Worm (Caenorhabditis elegans) whole organism, L4 larva: ENCODE results near the gene magi-1.

Source experiments
- F44E2.7 ChIP-seq: fragments of 200-800 bp; sonication (Bioruptor generic); IDR thresholded peaks from 2 replicates; pipeline ENCODE4 v2.1.2; 2022; ENCODE audit warnings: missing genetic modification characterization, missing compliant biosample characterization
- T20F7.1 ChIP-seq: fragments of 200-800 bp; sonication (Bioruptor generic); optimal IDR thresholded peaks from 2 replicates; lab custom pipeline; 2018; ENCODE audit warnings: mild to moderate bottlenecking, missing genetic modification characterization, missing compliant biosample characterization
- Y75B8A.6 ChIP-seq: fragments of 200-800 bp; sonication (Bioruptor generic); IDR thresholded peaks from 2 replicates; pipeline ENCODE4 v1.3.6; 2022; ENCODE audit warnings: missing genetic modification reagents, missing genetic modification characterization, missing compliant biosample characterization
- aha-1 ChIP-seq: fragments of 150-350 bp; peaks from one replicate; lab custom pipeline; 2014; ENCODE audit warnings: missing biosample characterization, missing genetic modification characterization
- aly-2 ChIP-seq: sonication (generic microtip); optimal IDR thresholded peaks from 2 replicates; lab custom pipeline; 2018; ENCODE audit warnings: missing biosample characterization, missing genetic modification characterization
- arid-1 ChIP-seq: fragments of 200-800 bp; sonication (Bioruptor generic); conservative IDR thresholded peaks from 2 replicates; pipeline ENCODE4 v1.3.6; 2022; ENCODE audit warnings: missing genetic modification reagents, missing genetic modification characterization, missing compliant biosample characterization
- attf-4 ChIP-seq: sonication (generic microtip); optimal IDR thresholded peaks from 3 replicates; lab custom pipeline; 2017; ENCODE audit warnings: missing biosample characterization, missing genetic modification characterization
- ceh-28 ChIP-seq: fragments of 150-350 bp; optimal IDR thresholded peaks from 2 replicates; lab custom pipeline; 2014; ENCODE audit warnings: missing biosample characterization, missing genetic modification reagents, missing genetic modification characterization
- ces-1 ChIP-seq: fragments of 150-350 bp; sonication (generic microtip); optimal IDR thresholded peaks from 4 replicates; lab custom pipeline; 2014; ENCODE audit warnings: missing biosample characterization, missing genetic modification reagents, missing genetic modification characterization
- ctbp-1 ChIP-seq: fragments of 200-800 bp; sonication (Bioruptor generic); IDR thresholded peaks from 2 replicates; pipeline ENCODE4 v1.3.6; 2022; ENCODE audit warnings: missing genetic modification reagents, missing genetic modification characterization, missing compliant biosample characterization
- daf-19 ChIP-seq: fragments of 200-800 bp; sonication (Bioruptor generic); conservative IDR thresholded peaks from 2 replicates; pipeline ENCODE4 v1.3.6; 2022; ENCODE audit warnings: missing genetic modification characterization, missing compliant biosample characterization
- dmd-8 ChIP-seq: fragments of 200-800 bp; sonication (Bioruptor generic); IDR thresholded peaks from 2 replicates; pipeline ENCODE4 v1.3.6; 2022; ENCODE audit warnings: missing genetic modification characterization, missing compliant biosample characterization
- dpl-1 ChIP-seq: fragments of 150-350 bp; optimal IDR thresholded peaks from 2 replicates; lab custom pipeline; 2014; ENCODE audit warnings: missing biosample characterization, missing genetic modification reagents, missing genetic modification characterization
- duxl-1 ChIP-seq: sonication (generic microtip); optimal IDR thresholded peaks from 2 replicates; lab custom pipeline; 2016; ENCODE audit warnings: mild to moderate bottlenecking, missing genetic modification characterization, moderate library complexity, missing compliant biosample characterization; ENCODE audit not compliant: poor library complexity
- egl-27 ChIP-seq: sonication (generic microtip); optimal IDR thresholded peaks from 3 replicates; lab custom pipeline; 2017; ENCODE audit warnings: missing biosample characterization, missing genetic modification reagents, missing genetic modification characterization
- gei-8 ChIP-seq: fragments of 200-800 bp; sonication (Bioruptor generic); optimal IDR thresholded peaks from 2 replicates; lab custom pipeline; 2018; ENCODE audit warnings: mild to moderate bottlenecking, missing genetic modification characterization, missing compliant biosample characterization
- hif-1 ChIP-seq, 2 experiments: sonication (generic microtip); optimal IDR thresholded peaks; 2 replicates each; lab custom pipeline; 2016 to 2017; ENCODE audit warnings: missing compliant biosample characterization in 2 of 2, missing genetic modification characterization in 2 of 2, missing genetic modification reagents in 2 of 2, missing genotype in 2 of 2, mild to moderate bottlenecking in 1 of 2
- lin-15B ChIP-seq: fragments of 150-350 bp; sonication (generic microtip); optimal IDR thresholded peaks from 3 replicates; lab custom pipeline; 2014; ENCODE audit warnings: missing biosample characterization, missing genetic modification characterization
- lin-38 ChIP-seq: fragments of 200-800 bp; sonication (Bioruptor generic); IDR thresholded peaks from 2 replicates; pipeline ENCODE4 v1.3.6; 2022; ENCODE audit warnings: missing genetic modification reagents, missing genetic modification characterization, missing compliant biosample characterization
- madf-5 ChIP-seq, 2 experiments: fragments of 200-800 bp; sonication (Bioruptor generic); IDR thresholded peaks; 2 replicates each; pipeline ENCODE4 v1.3.6; 2022; ENCODE audit warnings: missing compliant biosample characterization in 2 of 2, missing genetic modification characterization in 2 of 2
- mdt-29 ChIP-seq: fragments of 200-800 bp; sonication (Bioruptor generic); IDR thresholded peaks from 2 replicates; pipeline ENCODE4 v1.3.6; 2022; ENCODE audit warnings: missing genetic modification reagents, missing genetic modification characterization, missing compliant biosample characterization
- mep-1 ChIP-seq: fragments of 150-350 bp; sonication (generic microtip); optimal IDR thresholded peaks from 3 replicates; lab custom pipeline; 2014; ENCODE audit warnings: missing biosample characterization, missing genetic modification characterization
- mes-2 ChIP-seq: sonication (generic microtip); optimal IDR thresholded peaks from 2 replicates; lab custom pipeline; 2016; ENCODE audit warnings: missing genotype, mild to moderate bottlenecking, missing genetic modification characterization, missing compliant biosample characterization; ENCODE audit not compliant: poor library complexity, severe bottlenecking
- nhr-102 ChIP-seq: sonication (generic microtip); optimal IDR thresholded peaks from 2 replicates; lab custom pipeline; 2016; ENCODE audit warnings: mild to moderate bottlenecking, missing genetic modification characterization, moderate library complexity, missing compliant biosample characterization
- nhr-11 ChIP-seq: fragments of 150-350 bp; optimal IDR thresholded peaks from 2 replicates; lab custom pipeline; 2014; ENCODE audit warnings: missing biosample characterization, missing genetic modification characterization
- nhr-237 ChIP-seq: sonication (generic microtip); optimal IDR thresholded peaks from 2 replicates; lab custom pipeline; 2017; ENCODE audit warnings: missing biosample characterization, missing genetic modification characterization
- nhr-28 ChIP-seq: fragments of 150-350 bp; optimal IDR thresholded peaks from 2 replicates; lab custom pipeline; 2014; ENCODE audit warnings: missing biosample characterization, missing genetic modification characterization
- nhr-41 ChIP-seq: fragments of 200-800 bp; sonication (Bioruptor generic); IDR thresholded peaks from 2 replicates; pipeline ENCODE4 v1.3.6; 2022; ENCODE audit warnings: missing genetic modification reagents, missing genetic modification characterization, missing compliant biosample characterization
- nhr-42 ChIP-seq: fragments of 200-800 bp; sonication (Bioruptor generic); IDR thresholded peaks from 2 replicates; pipeline ENCODE4 v1.3.6; 2022; ENCODE audit warnings: missing genetic modification characterization, missing compliant biosample characterization
- nhr-48 ChIP-seq: sonication (generic microtip); optimal IDR thresholded peaks from 2 replicates; lab custom pipeline; 2016; ENCODE audit warnings: mild to moderate bottlenecking, missing genetic modification characterization, missing compliant biosample characterization
- pha-4 ChIP-seq, 2 experiments: fragments of 150-350 bp in 1 of 2; fragments of 200-800 bp in 1 of 2; sonication (Bioruptor generic) in 1 of 2; IDR thresholded peaks in 1 of 2; optimal IDR thresholded peaks in 1 of 2; 2 replicates each; pipeline versions ENCODE4 v1.3.6 to Lab custom; 2014 to 2022; ENCODE audit warnings: missing genetic modification characterization in 2 of 2, missing genetic modification reagents in 2 of 2, missing biosample characterization in 1 of 2, missing compliant biosample characterization in 1 of 2
- php-3 ChIP-seq: fragments of 200-800 bp; sonication (Bioruptor generic); IDR thresholded peaks from 2 replicates; pipeline ENCODE4 v1.3.6; 2022; ENCODE audit warnings: missing genetic modification reagents, missing genetic modification characterization, missing compliant biosample characterization
- rbr-2 ChIP-seq: sonication (generic microtip); optimal IDR thresholded peaks from 2 replicates; lab custom pipeline; 2016; ENCODE audit warnings: missing genotype, missing genetic modification characterization, missing compliant biosample characterization
- snpc-1.2 ChIP-seq: fragments of 200-800 bp; sonication (Bioruptor generic); IDR thresholded peaks from 2 replicates; pipeline ENCODE4 v1.3.6; 2022; ENCODE audit warnings: missing genetic modification reagents, missing genetic modification characterization, missing compliant biosample characterization
- snpc-4 ChIP-seq: fragments of 150-350 bp; optimal IDR thresholded peaks from 2 replicates; lab custom pipeline; 2014; ENCODE audit warnings: missing biosample characterization, missing genetic modification characterization
- tag-97 ChIP-seq: fragments of 200-800 bp; sonication (Bioruptor generic); IDR thresholded peaks from 2 replicates; pipeline ENCODE4 v1.3.6; 2022; ENCODE audit warnings: missing genetic modification characterization, missing compliant biosample characterization
- vab-7 ChIP-seq: fragments of 200-800 bp; sonication (Bioruptor generic); IDR thresholded peaks from 2 replicates; pipeline ENCODE4 v1.3.6; 2022; ENCODE audit warnings: missing genetic modification reagents, missing genetic modification characterization, missing compliant biosample characterization
- zfp-2 ChIP-seq: sonication (generic microtip); optimal IDR thresholded peaks from 2 replicates; lab custom pipeline; 2016; ENCODE audit warnings: mild to moderate bottlenecking, missing genetic modification characterization, missing compliant biosample characterization
- ztf-7 ChIP-seq: fragments of 150-350 bp; optimal IDR thresholded peaks from 2 replicates; lab custom pipeline; 2014; ENCODE audit warnings: missing biosample characterization, missing genetic modification characterization

Gene magi-1

ce11 chrIV:11692071-11692673 is 22.7 kb upstream of the magi-1 start (continued):
- peak; percentile 62 for TF ChIP-seq T20F7.1 (GFP tag; lab: Kevin White, UChicago)
- no peak for TF ChIP-seq tag-97
- TF ChIP-seq nhr-41, result peak; percentile 58; the same call in 1 of the 2 replicates
- TF ChIP-seq mes-2 (tag; lab: Kevin White, UChicago), result peak; percentile 70
- no peak for TF ChIP-seq gei-8 (GFP tag; lab: Kevin White, UChicago)
- peak; percentile 73 for TF ChIP-seq rbr-2
- peak; percentile 87 for TF ChIP-seq mep-1 (tag; lab: Kevin White, UChicago)
- no peak for TF ChIP-seq arid-1
- TF ChIP-seq lin-15B (tag; lab: Kevin White, UChicago), result no peak
- TF ChIP-seq snpc-4, result no peak
- 0 out of 2 replicates have a peak, but pooled peaks have one; percentile 55 for TF ChIP-seq nhr-42 (GFP tag; lab: Robert Waterston, UW)
- TF ChIP-seq egl-27 (tag; lab: Kevin White, UChicago), result no peak
- TF ChIP-seq attf-4 (tag; lab: Kevin White, UChicago), result no peak
- peak; percentile 61 for TF ChIP-seq nhr-102
- TF ChIP-seq lin-38 (GFP tag; lab: Robert Waterston, UW), result peak; percentile 56
- peak; percentile 58; the same call in 1 of the 2 replicates for TF ChIP-seq pha-4 (GFP tag; IDR thresholded peaks at IDR 0.05; lab: Robert Waterston, UW)
- TF ChIP-seq pha-4 (tag; optimal IDR thresholded peaks at IDR 0.05; lab: Kevin White, UChicago), result no peak
- no peak for TF ChIP-seq Y75B8A.6
- TF ChIP-seq ctbp-1 (GFP tag; lab: Robert Waterston, UW), result 0 out of 2 replicates have a peak, but pooled peaks have one; percentile 56
- no peak for TF ChIP-seq madf-5 (GFP tag; IDR thresholded peaks at IDR 0.05; lab: Robert Waterston, UW)
- peak; percentile 95 for TF ChIP-seq aha-1 (tag; lab: Kevin White, UChicago)
- TF ChIP-seq mdt-29 (GFP tag; lab: Robert Waterston, UW), result no peak
- TF ChIP-seq ceh-28 (tag; lab: Kevin White, UChicago), result peak; percentile 16
- peak; percentile 34 for TF ChIP-seq dpl-1 (GFP tag; lab: Kevin White, UChicago)
- peak; percentile 57 for TF ChIP-seq nhr-48 (tag; lab: Kevin White, UChicago)

- no peak for TF ChIP-seq F44E2.7 (GFP tag; lab: Robert Waterston, UW)
- TF ChIP-seq aly-2 (tag; lab: Kevin White, UChicago), result no peak
- no peak for TF ChIP-seq hif-1 (tag; optimal IDR thresholded peaks at IDR 0.05; lab: Kevin White, UChicago)
- no peak for TF ChIP-seq ztf-7 (tag; lab: Kevin White, UChicago)
- TF ChIP-seq mep-1 (tag; lab: Kevin White, UChicago), result no peak
- TF ChIP-seq nhr-28 (tag; lab: Kevin White, UChicago), result no peak
- TF ChIP-seq nhr-237, result no peak
- TF ChIP-seq zfp-2 (tag; lab: Kevin White, UChicago), result no peak
- no peak for TF ChIP-seq php-3 (GFP tag; lab: Robert Waterston, UW)
- no peak for TF ChIP-seq lin-15B (tag; lab: Kevin White, UChicago)
Observed at ce11 chrIV:11693493-11693892, 21.3 kb upstream of the magi-1 start, which contains the start of gene ZK792.12. Gene ZK792.12 (plus strand): TSS chrIV:11693793.

- TF ChIP-seq daf-19 (GFP tag; lab: Robert Waterston, UW) (no peak), nhr-11 (tag; lab: Kevin White, UChicago) (no peak), ces-1 (GFP tag; lab: Kevin White, UChicago) (no peak), vab-7 (GFP tag; lab: Robert Waterston, UW) (no peak), snpc-1.2 (GFP tag; lab: Robert Waterston, UW) (no peak), pha-4 (GFP tag; IDR thresholded peaks at IDR 0.05; lab: Robert Waterston, UW) (no peak), pha-4 (tag; optimal IDR thresholded peaks at IDR 0.05; lab: Kevin White, UChicago) (no peak), snpc-4 (no peak), dmd-8 (no peak), ctbp-1 (GFP tag; lab: Robert Waterston, UW) (no peak), duxl-1 (tag; lab: Kevin White, UChicago) (no peak)
- TF ChIP-seq, all 104 proteins: peak for 0
Observed at ce11 chrIV:11694143-11694542, 20.7 kb upstream of the magi-1 start, which contains the start of gene ZK792.7. Gene ZK792.7 (plus strand): TSS chrIV:11694443.
